Worm (Caenorhabditis elegans): ENCODE results near the gene srd-54.

ce11 chrII:7393922-7394689, 38.3 kb upstream of the srd-54 start:
- TF ChIP-seq tbx-37 (GFP tag; conservative IDR thresholded peaks at IDR 0.05) (no peak), ceh-13 (GFP tag; optimal IDR thresholded peaks at IDR 0.05) (no peak), pes-1 (GFP tag; IDR thresholded peaks at IDR 0.05) (no peak), ama-1 (optimal IDR thresholded peaks at IDR 0.05) (no peak), sea-1 (GFP tag; conservative IDR thresholded peaks at IDR 0.05) (no peak), hmbx-1 (tag; optimal IDR thresholded peaks at IDR 0.05) (no peak), hmg-4 (GFP tag; optimal IDR thresholded peaks at IDR 0.05) (no peak)

Measured in whole organism, early embryonic.